Worm (Caenorhabditis elegans) whole organism, mixed stage, embryonic: ENCODE data around the gene ZK682.7.

Experiments used
- elt-1 ChIP-seq: sonication (generic microtip); optimal IDR thresholded peaks from 2 replicates; lab custom pipeline; 2017; ENCODE audit warnings: missing genetic modification characterization, mild to moderate bottlenecking, missing compliant biosample characterization, antibody characterized with exemption, moderate library complexity, borderline replicate concordance; ENCODE audit not compliant: insufficient read depth
- ham-2 ChIP-seq: fragments of 200-800 bp; sonication (Bioruptor generic); optimal IDR thresholded peaks from 2 replicates; lab custom pipeline; 2018; ENCODE audit warnings: mild to moderate bottlenecking, missing genetic modification characterization, missing compliant biosample characterization
- mep-1 ChIP-seq: fragments of 150-350 bp; optimal IDR thresholded peaks from 2 replicates; lab custom pipeline; 2017; ENCODE audit warnings: missing biosample characterization, missing genetic modification reagents, missing genetic modification characterization, inconsistent platforms
- unc-62 ChIP-seq: fragments of 150-350 bp; optimal IDR thresholded peaks from 2 replicates; lab custom pipeline; 2014; ENCODE audit warnings: missing biosample characterization, missing genetic modification reagents, missing genetic modification characterization

- TF ChIP-seq unc-62 (GFP tag; lab: Kevin White, UChicago) (no peak), ham-2 (GFP tag; lab: Kevin White, UChicago) (no peak), elt-1 (no peak), mep-1 (no peak)
Measured at ce11 chrV:9332611-9333315, 40.8 kb upstream of the ZK682.7 start.
